Worm (Caenorhabditis elegans) whole organism, young adult: ENCODE data around the gene K02D3.1.

Source experiments
- B0019.2 ChIP-seq: fragments of 200-800 bp; sonication (Bioruptor generic); conservative IDR thresholded peaks from 2 replicates; pipeline ENCODE4 v1.3.6; 2022; ENCODE audit warnings: missing genetic modification reagents, missing genetic modification characterization, missing compliant biosample characterization
- D2030.7 ChIP-seq: fragments of 200-800 bp; sonication (Bioruptor generic); IDR thresholded peaks from 2 replicates; pipeline ENCODE4 v1.3.6; 2022; ENCODE audit warnings: missing genetic modification reagents, missing genetic modification characterization, missing compliant biosample characterization
- F22D6.2 ChIP-seq: sonication (generic microtip); optimal IDR thresholded peaks from 2 replicates; lab custom pipeline; 2016; ENCODE audit warnings: mild to moderate bottlenecking, missing genetic modification characterization, missing compliant biosample characterization
- F23B12.7 ChIP-seq: sonication (generic microtip); optimal IDR thresholded peaks from 2 replicates; lab custom pipeline; 2017; ENCODE audit warnings: missing genetic modification characterization, mild to moderate bottlenecking, missing compliant biosample characterization, antibody characterized with exemption, moderate library complexity; ENCODE audit not compliant: insufficient read depth
- F33H1.4 ChIP-seq: fragments of 200-800 bp; sonication (Bioruptor generic); IDR thresholded peaks from 2 replicates; pipeline ENCODE4 v1.3.6; 2022; ENCODE audit warnings: missing genetic modification reagents, missing genetic modification characterization, missing compliant biosample characterization
- F37B4.10 ChIP-seq: fragments of 200-800 bp; sonication (Bioruptor generic); IDR thresholded peaks from 2 replicates; pipeline ENCODE4 v1.3.6; 2022; ENCODE audit warnings: missing genetic modification characterization, missing compliant biosample characterization
- F49E8.2 ChIP-seq: sonication (generic microtip); optimal IDR thresholded peaks from 3 replicates; lab custom pipeline; 2017; ENCODE audit warnings: missing genetic modification characterization, mild to moderate bottlenecking, missing compliant biosample characterization, antibody characterized with exemption, moderate library complexity; ENCODE audit not compliant: insufficient read depth
- F52B5.7 ChIP-seq: sonication (generic microtip); optimal IDR thresholded peaks from 2 replicates; lab custom pipeline; 2016; ENCODE audit warnings: mild to moderate bottlenecking, missing genetic modification characterization, missing compliant biosample characterization
- F55B11.4 ChIP-seq: sonication (generic microtip); optimal IDR thresholded peaks from 2 replicates; lab custom pipeline; 2016; ENCODE audit warnings: missing compliant biosample characterization, missing genetic modification characterization, borderline replicate concordance; ENCODE audit not compliant: insufficient read depth
- Y53G8AR.9 ChIP-seq: fragments of 200-800 bp; sonication (Bioruptor generic); conservative IDR thresholded peaks from 2 replicates; pipeline ENCODE4 v1.3.6; 2022; ENCODE audit warnings: missing genetic modification reagents, missing genetic modification characterization, missing compliant biosample characterization
- Y56A3A.18 ChIP-seq: fragments of 200-800 bp; sonication (Bioruptor generic); IDR thresholded peaks from 2 replicates; pipeline ENCODE4 v1.3.6; 2022; ENCODE audit warnings: missing genetic modification reagents, missing genetic modification characterization, missing compliant biosample characterization
- ZK185.1 ChIP-seq: sonication (generic microtip); optimal IDR thresholded peaks from 2 replicates; lab custom pipeline; 2016; ENCODE audit warnings: mild to moderate bottlenecking, missing genetic modification characterization, missing compliant biosample characterization; ENCODE audit not compliant: poor library complexity, severe bottlenecking
- ama-1 ChIP-seq, 3 experiments: fragments of 150-350 bp in 1 of 3; sonication (generic microtip) in 2 of 3; optimal IDR thresholded peaks; 2 replicates each; lab custom pipeline; 2014 to 2018; ENCODE audit warnings: missing biosample characterization in 2 of 3, missing genetic modification characterization in 2 of 3, missing genetic modification reagents in 2 of 3
- attf-3 ChIP-seq: fragments of 200-800 bp; sonication (Bioruptor generic); conservative IDR thresholded peaks from 2 replicates; pipeline ENCODE4 v1.3.6; 2022; ENCODE audit warnings: missing genetic modification reagents, missing genetic modification characterization, missing compliant biosample characterization
- attf-5 ChIP-seq: fragments of 200-800 bp; sonication (Bioruptor generic); optimal IDR thresholded peaks from 2 replicates; lab custom pipeline; 2018; ENCODE audit warnings: mild to moderate bottlenecking, missing genetic modification characterization, missing compliant biosample characterization
- ceh-100 ChIP-seq: fragments of 200-800 bp; sonication (Bioruptor generic); IDR thresholded peaks from 2 replicates; pipeline ENCODE4 v1.3.6; 2022; ENCODE audit warnings: missing genetic modification reagents, missing genetic modification characterization, missing compliant biosample characterization
- ceh-27 ChIP-seq: fragments of 200-800 bp; sonication (Bioruptor generic); optimal IDR thresholded peaks from 2 replicates; lab custom pipeline; 2018; ENCODE audit warnings: mild to moderate bottlenecking, missing genetic modification characterization, moderate library complexity, missing compliant biosample characterization
- ceh-40 ChIP-seq: fragments of 200-800 bp; sonication (Bioruptor generic); IDR thresholded peaks from 2 replicates; pipeline ENCODE4 v1.3.6; 2022; ENCODE audit warnings: missing genetic modification characterization, missing compliant biosample characterization
- ceh-58 ChIP-seq: fragments of 200-800 bp; sonication (Bioruptor generic); IDR thresholded peaks from 2 replicates; pipeline ENCODE4 v1.3.6; 2022; ENCODE audit warnings: missing genetic modification characterization, missing compliant biosample characterization
- dpl-1 ChIP-seq: fragments of 150-350 bp; optimal IDR thresholded peaks from 2 replicates; lab custom pipeline; 2014; ENCODE audit warnings: missing biosample characterization, missing genetic modification reagents, missing genetic modification characterization
- fkh-3 ChIP-seq: sonication (generic microtip); optimal IDR thresholded peaks from 2 replicates; lab custom pipeline; 2016; ENCODE audit warnings: mild to moderate bottlenecking, missing genetic modification characterization, missing compliant biosample characterization
- gei-17 ChIP-seq: fragments of 200-800 bp; sonication (Bioruptor generic); optimal IDR thresholded peaks from 2 replicates; lab custom pipeline; 2018; ENCODE audit warnings: mild to moderate bottlenecking, missing genetic modification characterization, missing compliant biosample characterization
- hlh-12 ChIP-seq: sonication (generic microtip); optimal IDR thresholded peaks from 2 replicates; lab custom pipeline; 2016; ENCODE audit warnings: missing genetic modification characterization, missing compliant biosample characterization
- hsf-1 ChIP-seq: fragments of 200-800 bp; sonication (Bioruptor generic); IDR thresholded peaks from 2 replicates; pipeline ENCODE4 v1.3.6; 2022; ENCODE audit warnings: missing genetic modification reagents, missing genetic modification characterization, missing compliant biosample characterization
- lag-1 ChIP-seq: fragments of 200-800 bp; sonication (Bioruptor generic); IDR thresholded peaks from 2 replicates; pipeline ENCODE4 v1.3.6; 2022; ENCODE audit warnings: missing genetic modification reagents, missing genetic modification characterization, missing compliant biosample characterization
- lin-26 ChIP-seq: fragments of 200-800 bp; sonication (Bioruptor generic); IDR thresholded peaks from 2 replicates; pipeline ENCODE4 v1.3.6; 2022; ENCODE audit warnings: missing genetic modification reagents, missing genetic modification characterization, missing compliant biosample characterization
- lsl-1 ChIP-seq: fragments of 200-800 bp; sonication (Bioruptor generic); optimal IDR thresholded peaks from 2 replicates; lab custom pipeline; 2018; ENCODE audit warnings: mild to moderate bottlenecking, missing genetic modification characterization, moderate library complexity, missing compliant biosample characterization
- madf-10 ChIP-seq: sonication (generic microtip); optimal IDR thresholded peaks from 2 replicates; lab custom pipeline; 2016; ENCODE audit warnings: mild to moderate bottlenecking, missing genetic modification characterization, missing compliant biosample characterization
- mxl-1 ChIP-seq: sonication (generic microtip); optimal IDR thresholded peaks from 2 replicates; lab custom pipeline; 2016; ENCODE audit warnings: missing genetic modification characterization, missing compliant biosample characterization
- nfyb-1 ChIP-seq: fragments of 200-800 bp; sonication (Bioruptor generic); IDR thresholded peaks from 2 replicates; pipeline ENCODE4 v1.3.6; 2022; ENCODE audit warnings: missing genetic modification reagents, missing genetic modification characterization, missing compliant biosample characterization
- nhr-179 ChIP-seq: sonication (generic microtip); optimal IDR thresholded peaks from 2 replicates; lab custom pipeline; 2016; ENCODE audit warnings: mild to moderate bottlenecking, missing genetic modification characterization, missing compliant biosample characterization
- rcor-1 ChIP-seq: fragments of 200-800 bp; sonication (Bioruptor generic); IDR thresholded peaks from 2 replicates; pipeline ENCODE4 v1.3.6; 2022; ENCODE audit warnings: missing genetic modification reagents, missing genetic modification characterization, missing compliant biosample characterization
- snpc-3.4 ChIP-seq: sonication (generic microtip); optimal IDR thresholded peaks from 2 replicates; lab custom pipeline; 2017; ENCODE audit warnings: missing genetic modification characterization, mild to moderate bottlenecking, missing compliant biosample characterization, antibody characterized with exemption, moderate library complexity, missing genotype, missing genetic modification reagents
- snpc-4 ChIP-seq, 5 experiments: fragments of 150-350 bp in 1 of 5; sonication (generic microtip) in 4 of 5; optimal IDR thresholded peaks; 2 replicates each; lab custom pipeline; 2014 to 2018; ENCODE audit warnings: missing genetic modification characterization in 5 of 5, missing biosample characterization in 3 of 5, antibody characterized with exemption in 2 of 5, mild to moderate bottlenecking in 2 of 5, missing compliant biosample characterization in 2 of 5, missing genotype in 2 of 5, moderate library complexity in 2 of 5, missing genetic modification reagents in 1 of 5
- sptf-2 ChIP-seq: fragments of 200-800 bp; sonication (Bioruptor generic); optimal IDR thresholded peaks from 2 replicates; lab custom pipeline; 2018; ENCODE audit warnings: mild to moderate bottlenecking, missing genetic modification characterization, missing compliant biosample characterization
- tbx-9 ChIP-seq: sonication (generic microtip); optimal IDR thresholded peaks from 2 replicates; lab custom pipeline; 2016; ENCODE audit warnings: borderline replicate concordance, missing genetic modification characterization, inconsistent platforms, missing compliant biosample characterization
- xnd-1 ChIP-seq: sonication (generic microtip); optimal IDR thresholded peaks from 2 replicates; lab custom pipeline; 2016; ENCODE audit warnings: missing genotype, missing genetic modification reagents, missing genetic modification characterization, missing compliant biosample characterization
- zim-3 ChIP-seq: sonication (generic microtip); optimal IDR thresholded peaks from 2 replicates; lab custom pipeline; 2017; ENCODE audit warnings: mild to moderate bottlenecking, missing genetic modification characterization, moderate library complexity, missing compliant biosample characterization
- ztf-25 ChIP-seq: fragments of 200-800 bp; sonication (Bioruptor generic); IDR thresholded peaks from 2 replicates; pipeline ENCODE4 v1.3.6; 2022; ENCODE audit warnings: missing genetic modification reagents, missing genetic modification characterization, missing compliant biosample characterization
- ztf-28 ChIP-seq: fragments of 200-800 bp; sonication (Bioruptor generic); IDR thresholded peaks from 2 replicates; pipeline ENCODE4 v1.3.6; 2022; ENCODE audit warnings: missing genetic modification reagents, missing genetic modification characterization, missing compliant biosample characterization
- ztf-3 ChIP-seq: fragments of 200-800 bp; sonication (Bioruptor generic); optimal IDR thresholded peaks from 2 replicates; lab custom pipeline; 2018; ENCODE audit warnings: mild to moderate bottlenecking, missing genetic modification characterization, missing compliant biosample characterization

Gene K02D3.1

DNA sequence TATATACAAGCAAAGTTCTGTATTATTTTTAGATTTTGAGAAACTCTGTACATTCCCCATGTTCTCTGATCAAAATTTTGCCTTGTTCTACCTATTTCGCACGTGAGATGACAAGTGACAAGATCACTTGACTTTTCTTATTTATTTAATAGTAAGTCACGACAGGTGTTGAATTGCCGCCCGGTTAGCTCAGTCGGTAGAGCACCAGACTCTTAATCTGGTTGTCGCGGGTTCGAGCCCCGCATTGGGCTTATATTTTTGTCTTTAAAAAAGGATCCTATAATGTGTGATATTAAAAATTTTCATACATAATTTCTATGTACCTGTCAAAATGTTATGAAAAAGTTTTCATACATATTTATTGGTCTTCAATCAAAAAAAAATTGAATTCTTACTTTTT lies 8.0 kb downstream of the K02D3.1 start (continued):
- TF ChIP-seq F52B5.7 (tag; lab: Kevin White, UChicago) (no peak), attf-5 (GFP tag; lab: Kevin White, UChicago) (no peak), fkh-3 (no peak), F55B11.4 (tag; lab: Kevin White, UChicago) (no peak), zim-3 (tag; lab: Kevin White, UChicago) (no peak), F22D6.2 (tag; lab: Kevin White, UChicago) (no peak), lsl-1 (GFP tag; lab: Kevin White, UChicago) (no peak), F33H1.4 (GFP tag; lab: Robert Waterston, UW) (no peak), attf-3 (GFP tag; lab: Robert Waterston, UW) (no peak), Y56A3A.18 (peak; percentile 65; the same call in 1 of the 2 replicates), ztf-25 (GFP tag; lab: Robert Waterston, UW) (peak; percentile 57; the same call in 1 of the 2 replicates), dpl-1 (GFP tag; lab: Kevin White, UChicago) (no peak), B0019.2 (no peak), ceh-40 (0 out of 2 replicates have a peak, but pooled peaks have one; percentile 71), lag-1 (GFP tag; lab: Robert Waterston, UW) (no peak), Y53G8AR.9 (GFP tag; lab: Robert Waterston, UW) (no peak), ztf-28 (GFP tag; lab: Robert Waterston, UW) (no peak), hlh-12 (tag; lab: Kevin White, UChicago) (no peak), rcor-1 (GFP tag; lab: Robert Waterston, UW) (peak; percentile 29; the same call in 1 of the 2 replicates), tbx-9 (tag; lab: Kevin White, UChicago) (no peak), nhr-179 (peak; percentile 25), ceh-100 (GFP tag; lab: Robert Waterston, UW) (no peak), ztf-3 (GFP tag; lab: Kevin White, UChicago) (no peak), lin-26 (GFP tag; lab: Robert Waterston, UW) (peak; percentile 82), D2030.7 (peak; percentile 54; the same call in 1 of the 2 replicates), hsf-1 (GFP tag; lab: Robert Waterston, UW) (no peak), F37B4.10 (GFP tag; lab: Robert Waterston, UW) (no peak), mxl-1 (tag; lab: Kevin White, UChicago) (peak; percentile 12), gei-17 (GFP tag; lab: Kevin White, UChicago) (no peak), nfyb-1 (GFP tag; lab: Robert Waterston, UW) (no peak), ceh-58 (no peak), ceh-27 (GFP tag; lab: Kevin White, UChicago) (no peak), ZK185.1 (peak; percentile 43), xnd-1 (tag; lab: Kevin White, UChicago) (no peak), F49E8.2 (no peak), F23B12.7 (tag; lab: Kevin White, UChicago) (peak; percentile 28), sptf-2 (GFP tag; lab: Kevin White, UChicago) (peak; percentile 72), snpc-3.4 (tag; lab: Kevin White, UChicago) (peak; percentile 71), snpc-4 (GFP tag; optimal IDR thresholded peaks at IDR 0.05; lab: Kevin White, UChicago) (peak; percentile 39), snpc-4 (tag; optimal IDR thresholded peaks at IDR 0.05; lab: Kevin White, UChicago) (peak in 3 of 4 experiments; percentile 60 to 69 (median 68)), madf-10 (tag; lab: Kevin White, UChicago) (peak; percentile 48), ama-1 (optimal IDR thresholded peaks at IDR 0.05; lab: Kevin White, UChicago) (no peak), ama-1 (GFP tag; optimal IDR thresholded peaks at IDR 0.05; lab: Kevin White, UChicago) (peak in 1 of 2 experiments; percentile 59)
